Fruit fly (Drosophila melanogaster) whole organism, embryonic: Measurements from ENCODE around the gene CG43675.

Experiments used
- Bteb2 ChIP-seq: fragments of 200-800 bp; sonication (Bioruptor generic); optimal IDR thresholded peaks from 2 replicates; lab custom pipeline; 2016; ENCODE audit warnings: missing biosample characterization, missing genetic modification characterization
- CG10274 ChIP-seq: fragments of 200-800 bp; sonication (Bioruptor generic); optimal IDR thresholded peaks from 3 replicates; lab custom pipeline; 2017; ENCODE audit warnings: missing biosample characterization, mild to moderate bottlenecking, missing genetic modification characterization
- CG11398 ChIP-seq: fragments of 200-800 bp; sonication (Bioruptor generic); optimal IDR thresholded peaks from 2 replicates; lab custom pipeline; 2016; ENCODE audit warnings: missing biosample characterization, missing genetic modification characterization
- CG13624 ChIP-seq: fragments of 200-800 bp; sonication (Bioruptor generic); optimal IDR thresholded peaks from 2 replicates; lab custom pipeline; 2016; ENCODE audit warnings: missing biosample characterization, missing genetic modification characterization
- CG17359 ChIP-seq: fragments of 200-800 bp; sonication (Bioruptor generic); optimal IDR thresholded peaks from 3 replicates; lab custom pipeline; 2018; ENCODE audit warnings: missing biosample characterization, mild to moderate bottlenecking, missing genetic modification characterization, moderate library complexity
- CG2116 ChIP-seq: fragments of 200-800 bp; sonication (Bioruptor generic); optimal IDR thresholded peaks from 3 replicates; lab custom pipeline; 2018; ENCODE audit warnings: missing biosample characterization, mild to moderate bottlenecking, missing genetic modification characterization
- CG30403 ChIP-seq: fragments of 200-800 bp; sonication (Bioruptor generic); optimal IDR thresholded peaks from 3 replicates; lab custom pipeline; 2016; ENCODE audit warnings: missing biosample characterization, missing genetic modification characterization
- CG30431 ChIP-seq: fragments of 200-800 bp; sonication (Bioruptor generic); optimal IDR thresholded peaks from 2 replicates; lab custom pipeline; 2017; ENCODE audit warnings: missing biosample characterization, missing genetic modification characterization
- CG43689 ChIP-seq: fragments of 200-800 bp; sonication (Bioruptor generic); IDR thresholded peaks from 2 replicates; pipeline ENCODE4 v1.3.6; 2022; ENCODE audit warnings: missing biosample characterization, missing genetic modification characterization
- CG6654 ChIP-seq: fragments of 200-800 bp; sonication (Bioruptor generic); optimal IDR thresholded peaks from 2 replicates; lab custom pipeline; 2017; ENCODE audit warnings: missing biosample characterization, mild to moderate bottlenecking, missing genetic modification characterization
- CG7839 ChIP-seq: fragments of 200-800 bp; sonication (Bioruptor generic); optimal IDR thresholded peaks from 3 replicates; lab custom pipeline; 2018; ENCODE audit warnings: missing biosample characterization, mild to moderate bottlenecking, missing genetic modification characterization, moderate library complexity
- CG8089 ChIP-seq: fragments of 200-800 bp; sonication (Bioruptor generic); optimal IDR thresholded peaks from 3 replicates; lab custom pipeline; 2016; ENCODE audit warnings: missing biosample characterization, missing genetic modification characterization
- CG8944 ChIP-seq: fragments of 200-800 bp; sonication (Bioruptor generic); optimal IDR thresholded peaks from 3 replicates; lab custom pipeline; 2016; ENCODE audit warnings: missing biosample characterization, missing genetic modification characterization
- Dip3 ChIP-seq: fragments of 200-800 bp; sonication (Bioruptor generic); optimal IDR thresholded peaks from 3 replicates; lab custom pipeline; 2016; ENCODE audit warnings: missing biosample characterization, missing genetic modification characterization
- Doc2 ChIP-seq: fragments of 200-800 bp; sonication (Bioruptor generic); IDR thresholded peaks from 2 replicates; pipeline ENCODE4 v1.3.6; 2022; ENCODE audit warnings: missing biosample characterization, missing genetic modification characterization
- Dp ChIP-seq: fragments of 200-800 bp; sonication (Bioruptor generic); optimal IDR thresholded peaks from 2 replicates; lab custom pipeline; 2018; ENCODE audit warnings: missing biosample characterization, mild to moderate bottlenecking, missing genetic modification characterization, moderate library complexity
- Dref ChIP-seq: fragments of 200-800 bp; sonication (Bioruptor generic); IDR thresholded peaks from 2 replicates; pipeline ENCODE4 v1.3.6; 2022; ENCODE audit warnings: missing biosample characterization, missing genetic modification characterization
- Elba2 ChIP-seq: fragments of 200-800 bp; sonication (Bioruptor generic); optimal IDR thresholded peaks from 3 replicates; lab custom pipeline; 2016; ENCODE audit warnings: missing biosample characterization, missing genetic modification characterization
- Ets97D ChIP-seq: fragments of 200-800 bp; sonication (Bioruptor generic); optimal IDR thresholded peaks from 3 replicates; lab custom pipeline; 2016; ENCODE audit warnings: missing biosample characterization, missing genetic modification characterization
- Fer1 ChIP-seq: fragments of 200-800 bp; sonication (Bioruptor generic); optimal IDR thresholded peaks from 2 replicates; lab custom pipeline; 2017; ENCODE audit warnings: missing biosample characterization, mild to moderate bottlenecking, missing genetic modification characterization
- Gug ChIP-seq: fragments of 200-800 bp; sonication (Bioruptor generic); IDR thresholded peaks from 4 replicates; pipeline ENCODE4 v1.3.6; 2022; ENCODE audit warnings: missing biosample characterization, missing genetic modification characterization
- Hand ChIP-seq: fragments of 200-800 bp; sonication (Bioruptor generic); optimal IDR thresholded peaks from 2 replicates; lab custom pipeline; 2017; ENCODE audit warnings: mild to moderate bottlenecking, missing biosample characterization, missing genetic modification reagents, missing genetic modification characterization
- Lim3 ChIP-seq: fragments of 200-800 bp; sonication (Bioruptor generic); IDR thresholded peaks from 2 replicates; pipeline ENCODE4 v1.3.6; 2022; ENCODE audit warnings: missing biosample characterization, missing genetic modification characterization
- Nf-YB ChIP-seq: fragments of 200-800 bp; sonication (Bioruptor generic); optimal IDR thresholded peaks from 3 replicates; lab custom pipeline; 2019; ENCODE audit warnings: missing biosample characterization, mild to moderate bottlenecking, missing genetic modification characterization, moderate library complexity
- Spps ChIP-seq: fragments of 200-800 bp; sonication (Bioruptor generic); optimal IDR thresholded peaks from 2 replicates; lab custom pipeline; 2018; ENCODE audit warnings: missing biosample characterization, mild to moderate bottlenecking, missing genetic modification characterization
- Sry-β ChIP-seq: fragments of 200-800 bp; sonication (Bioruptor generic); optimal IDR thresholded peaks from 2 replicates; lab custom pipeline; 2018; ENCODE audit warnings: missing biosample characterization, mild to moderate bottlenecking, missing genetic modification characterization, moderate library complexity
- Sry-δ ChIP-seq: fragments of 200-800 bp; sonication (Bioruptor generic); optimal IDR thresholded peaks from 2 replicates; lab custom pipeline; 2016; ENCODE audit warnings: missing biosample characterization, missing genetic modification characterization
- al ChIP-seq: fragments of 200-800 bp; sonication (Bioruptor generic); IDR thresholded peaks from 2 replicates; pipeline ENCODE4 v1.3.6; 2022; ENCODE audit warnings: missing biosample characterization, missing genetic modification characterization
- bcd ChIP-seq: fragments of 200-800 bp; sonication (Bioruptor generic); optimal IDR thresholded peaks from 2 replicates; lab custom pipeline; 2017; ENCODE audit warnings: missing biosample characterization, mild to moderate bottlenecking, missing genetic modification characterization
- caup ChIP-seq: fragments of 200-800 bp; sonication (Bioruptor generic); optimal IDR thresholded peaks from 3 replicates; lab custom pipeline; 2017; ENCODE audit warnings: missing biosample characterization, mild to moderate bottlenecking, missing genetic modification characterization, moderate library complexity; ENCODE audit not compliant: severe bottlenecking
- cg ChIP-seq: fragments of 200-800 bp; sonication (Bioruptor generic); optimal IDR thresholded peaks from 3 replicates; lab custom pipeline; 2019; ENCODE audit warnings: missing biosample characterization, mild to moderate bottlenecking, missing genetic modification characterization, moderate library complexity
- crc ChIP-seq: fragments of 200-800 bp; sonication (Bioruptor generic); optimal IDR thresholded peaks from 2 replicates; lab custom pipeline; 2016; ENCODE audit warnings: missing biosample characterization, missing genetic modification characterization
- dmrt11E ChIP-seq: fragments of 200-800 bp; sonication (Bioruptor generic); optimal IDR thresholded peaks from 3 replicates; lab custom pipeline; 2018; ENCODE audit warnings: missing biosample characterization, mild to moderate bottlenecking, missing genetic modification characterization, moderate library complexity
- dpn ChIP-seq, 2 experiments: fragments of 200-800 bp; sonication (Bioruptor generic); optimal IDR thresholded peaks; 3 replicates each; lab custom pipeline; 2016; ENCODE audit warnings: missing biosample characterization in 2 of 2, missing genetic modification characterization in 2 of 2
- emc ChIP-seq: fragments of 200-800 bp; sonication (Bioruptor generic); optimal IDR thresholded peaks from 2 replicates; lab custom pipeline; 2016; ENCODE audit warnings: missing biosample characterization, missing genetic modification characterization
- en ChIP-seq: fragments of 200-800 bp; sonication (Bioruptor generic); optimal IDR thresholded peaks from 2 replicates; lab custom pipeline; 2016; ENCODE audit warnings: missing biosample characterization, missing genetic modification characterization
- ewg ChIP-seq: fragments of 200-800 bp; sonication (Bioruptor generic); optimal IDR thresholded peaks from 3 replicates; lab custom pipeline; 2017; ENCODE audit warnings: mild to moderate bottlenecking, missing biosample characterization, missing genetic modification reagents, missing genetic modification characterization
- eyg ChIP-seq: fragments of 200-800 bp; sonication (Bioruptor generic); optimal IDR thresholded peaks from 3 replicates; lab custom pipeline; 2016; ENCODE audit warnings: missing biosample characterization, missing genetic modification characterization
- fru ChIP-seq: fragments of >200 bp; optimal IDR thresholded peaks from 2 replicates; lab custom pipeline; 2017
- gsb-n ChIP-seq: fragments of 200-800 bp; sonication (Bioruptor generic); optimal IDR thresholded peaks from 3 replicates; lab custom pipeline; 2018; ENCODE audit warnings: missing biosample characterization, mild to moderate bottlenecking, missing genetic modification characterization
- gt ChIP-seq: fragments of 200-800 bp; sonication (Bioruptor generic); IDR thresholded peaks from 2 replicates; pipeline ENCODE4 v1.3.6; 2022; ENCODE audit warnings: missing biosample characterization, missing genetic modification characterization
- h ChIP-seq: fragments of >200 bp; optimal IDR thresholded peaks from 2 replicates; lab custom pipeline; 2017
- her ChIP-seq: fragments of 200-800 bp; sonication (Bioruptor generic); optimal IDR thresholded peaks from 2 replicates; lab custom pipeline; 2016; ENCODE audit warnings: missing biosample characterization, missing genetic modification characterization
- klu ChIP-seq: fragments of 200-800 bp; sonication (Bioruptor generic); IDR thresholded peaks from 2 replicates; pipeline ENCODE4 v1.3.6; 2022; ENCODE audit warnings: missing biosample characterization, missing genetic modification characterization
- lmd ChIP-seq: fragments of 200-800 bp; sonication (Bioruptor generic); IDR thresholded peaks from 2 replicates; pipeline ENCODE4 v1.3.6; 2022; ENCODE audit warnings: missing biosample characterization, missing genetic modification characterization
- odd ChIP-seq: fragments of 200-800 bp; sonication (Bioruptor generic); optimal IDR thresholded peaks from 2 replicates; lab custom pipeline; 2017; ENCODE audit warnings: missing biosample characterization, mild to moderate bottlenecking, missing genetic modification characterization
- row ChIP-seq: fragments of 200-800 bp; sonication (Bioruptor generic); IDR thresholded peaks from 3 replicates; pipeline ENCODE4 v1.3.6; 2022; ENCODE audit warnings: missing biosample characterization, missing genetic modification characterization
- tap ChIP-seq: fragments of 200-800 bp; optimal IDR thresholded peaks from 3 replicates; lab custom pipeline; 2019; ENCODE audit warnings: missing biosample characterization, mild to moderate bottlenecking, missing genetic modification characterization, moderate library complexity
- usp ChIP-seq: fragments of >200 bp; optimal IDR thresholded peaks from 2 replicates; lab custom pipeline; 2017; ENCODE audit warnings: missing biosample characterization, missing genetic modification characterization
- vfl ChIP-seq: fragments of 200-800 bp; sonication (Bioruptor generic); optimal IDR thresholded peaks from 2 replicates; lab custom pipeline; 2016; ENCODE audit warnings: missing biosample characterization, missing genetic modification characterization
- zen2 ChIP-seq: fragments of 200-800 bp; sonication (Bioruptor generic); IDR thresholded peaks from 3 replicates; pipeline ENCODE4 v1.3.6; 2022; ENCODE audit warnings: missing biosample characterization, missing genetic modification characterization; ENCODE audit not compliant: partially characterized antibody
- zf30C ChIP-seq: fragments of 200-800 bp; sonication (Bioruptor generic); optimal IDR thresholded peaks from 3 replicates; lab custom pipeline; 2018; ENCODE audit warnings: missing biosample characterization, mild to moderate bottlenecking, missing genetic modification characterization

CG43675 gene

DNA sequence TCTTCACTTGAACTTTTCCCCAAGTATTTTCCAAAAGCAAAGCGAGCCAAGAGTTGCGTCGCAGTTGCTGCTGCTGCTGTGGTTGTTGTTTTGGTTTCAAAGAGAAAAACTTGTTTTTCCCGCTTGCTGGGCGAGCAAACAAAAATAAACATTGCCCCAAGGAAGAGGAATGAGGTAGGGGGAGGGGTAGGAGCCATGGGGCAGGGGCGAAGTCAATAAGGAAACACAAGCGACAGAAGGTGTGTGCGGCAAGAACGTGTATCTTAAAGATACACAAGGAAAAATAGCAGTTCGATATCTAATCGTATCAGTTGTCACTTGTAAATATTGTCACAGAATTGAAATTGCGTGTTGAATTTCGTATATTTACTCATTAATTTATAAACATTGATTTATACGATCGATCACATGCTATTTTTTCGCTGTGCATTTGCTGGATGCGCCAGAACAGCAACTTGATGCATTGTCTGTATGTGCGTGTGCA, 38.3 kb downstream of the CG43675 start (continued):
- TF ChIP-seq Gug (GFP tag; lab: Robert Waterston, UW) (peak; percentile 39; the same call in 1 of the 4 replicates), odd (GFP tag; lab: Kevin White, UChicago) (peak; percentile 72), cg (peak; percentile 15), tap (tag; lab: Kevin White, UChicago) (peak; percentile 64), CG2116 (GFP tag; lab: Kevin White, UChicago) (peak; percentile 46), CG30403 (GFP tag; lab: Kevin White, UChicago) (peak; percentile 59), Dp (GFP tag; lab: Kevin White, UChicago) (no peak), CG13624 (GFP tag; lab: Kevin White, UChicago) (no peak), Bteb2 (GFP tag; lab: Kevin White, UChicago) (no peak), dpn (GFP tag; optimal IDR thresholded peaks at IDR 0.05; lab: Kevin White, UChicago) (peak; percentile 11 to 66), lmd (GFP tag; lab: Robert Waterston, UW) (peak; percentile 64), Nf-YB (GFP tag; lab: Kevin White, UChicago) (peak; percentile 62), Lim3 (GFP tag; lab: Robert Waterston, UW) (no peak), her (GFP tag; lab: Kevin White, UChicago) (no peak), h (lab: Kevin White, UChicago) (no peak), Sry-β (GFP tag; lab: Kevin White, UChicago) (peak; percentile 33), row (GFP tag; lab: Robert Waterston, UW) (peak; percentile 75), fru (lab: Kevin White, UChicago) (no peak), CG8089 (GFP tag; lab: Kevin White, UChicago) (peak; percentile 13), Elba2 (GFP tag; lab: Kevin White, UChicago) (no peak), Spps (tag; lab: Kevin White, UChicago) (peak; percentile 87), Hand (GFP tag; lab: Kevin White, UChicago) (peak; percentile 19), al (peak; percentile 22; the same call in 1 of the 2 replicates), gt (GFP tag; lab: Robert Waterston, UW) (no peak), ewg (peak; percentile 64), CG10274 (GFP tag; lab: Kevin White, UChicago) (peak; percentile 38), Fer1 (peak; percentile 70), eyg (GFP tag; lab: Kevin White, UChicago) (no peak), zen2 (GFP tag; lab: Robert Waterston, UW) (no peak), bcd (GFP tag; lab: Kevin White, UChicago) (peak; percentile 53), CG7839 (tag; lab: Kevin White, UChicago) (peak; percentile 76), usp (GFP tag; lab: Kevin White, UChicago) (no peak), Sry-δ (no peak), Ets97D (GFP tag; lab: Kevin White, UChicago) (no peak), dmrt11E (tag; lab: Kevin White, UChicago) (peak; percentile 91), zf30C (GFP tag; lab: Kevin White, UChicago) (peak; percentile 54), CG43689 (GFP tag; lab: Robert Waterston, UW) (no peak), CG17359 (tag; lab: Kevin White, UChicago) (peak; percentile 82), Dref (GFP tag; lab: Robert Waterston, UW) (no peak), CG11398 (GFP tag; lab: Kevin White, UChicago) (peak; percentile 7), caup (GFP tag; lab: Kevin White, UChicago) (peak; percentile 78), gsb-n (tag; lab: Kevin White, UChicago) (peak; percentile 80), CG30431 (peak; percentile 29), klu (GFP tag; lab: Robert Waterston, UW) (no peak), CG6654 (peak; percentile 42), Doc2 (GFP tag; lab: Robert Waterston, UW) (no peak), en (GFP tag; lab: Kevin White, UChicago) (no peak), CG8944 (peak; percentile 23), vfl (GFP tag; lab: Kevin White, UChicago) (no peak), emc (no peak), crc (GFP tag; lab: Kevin White, UChicago) (peak; percentile 15), Dip3 (GFP tag; lab: Kevin White, UChicago) (no peak)
